Worm (Caenorhabditis elegans): ENCODE results near the gene T01C3.3.
A peak's percentile ranks its signal among the peaks of the same experiment; 100 is the strongest.

The T01C3.3 gene

DNA sequence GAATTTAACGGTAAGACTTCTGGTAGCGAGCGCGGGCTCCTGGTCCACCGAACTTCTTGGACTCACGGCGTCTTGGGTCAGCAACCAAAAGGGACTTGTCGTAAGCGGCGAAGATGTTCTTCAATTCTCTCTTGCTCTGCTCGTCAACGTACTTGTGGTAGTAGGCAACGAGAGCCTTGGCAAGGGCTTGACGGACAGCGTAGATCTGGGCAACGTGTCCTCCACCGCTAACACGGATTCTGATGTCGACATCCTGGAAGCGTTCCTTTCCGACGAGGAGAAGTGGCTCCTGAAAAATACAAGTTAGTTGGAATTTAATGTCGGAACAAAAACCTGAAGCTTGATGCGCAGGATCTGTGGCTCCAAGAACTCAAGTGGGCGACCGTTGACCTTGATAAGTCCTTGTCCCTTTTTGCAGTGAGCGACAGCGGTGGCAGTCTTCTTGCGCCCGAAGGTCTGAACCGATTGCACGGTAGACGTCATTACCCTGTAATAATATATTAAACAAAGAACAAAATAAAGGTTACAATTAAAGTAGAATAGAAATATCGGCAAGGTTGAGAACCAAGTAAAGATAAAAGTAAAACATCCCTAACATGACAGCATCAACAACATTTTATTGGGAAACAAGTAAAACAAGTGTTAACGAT lies 7.7 kb upstream of the T01C3.3 start, which contains the start of gene rps-16:
TSS of gene rps-16 (minus strand) at position 487 of the 650 bp plus-strand sequence.
- TF ChIP-seq tbx-2 (tag; optimal IDR thresholded peaks at IDR 0.05) (no peak), unc-130 (tag; optimal IDR thresholded peaks at IDR 0.05) (no peak), vab-15 (tag; optimal IDR thresholded peaks at IDR 0.05) (no peak), sptf-1 (tag; optimal IDR thresholded peaks at IDR 0.05) (no peak), snu-23 (GFP tag; optimal IDR thresholded peaks at IDR 0.05) (no peak), nhr-12 (tag; optimal IDR thresholded peaks at IDR 0.05) (no peak), Y116A8C.19 (tag; optimal IDR thresholded peaks at IDR 0.05; ENCODE audit: borderline replicate concordance) (no peak), mep-1 (tag; optimal IDR thresholded peaks at IDR 0.05) (no peak), jun-1 (tag; optimal IDR thresholded peaks at IDR 0.05) (no peak)

DNA sequence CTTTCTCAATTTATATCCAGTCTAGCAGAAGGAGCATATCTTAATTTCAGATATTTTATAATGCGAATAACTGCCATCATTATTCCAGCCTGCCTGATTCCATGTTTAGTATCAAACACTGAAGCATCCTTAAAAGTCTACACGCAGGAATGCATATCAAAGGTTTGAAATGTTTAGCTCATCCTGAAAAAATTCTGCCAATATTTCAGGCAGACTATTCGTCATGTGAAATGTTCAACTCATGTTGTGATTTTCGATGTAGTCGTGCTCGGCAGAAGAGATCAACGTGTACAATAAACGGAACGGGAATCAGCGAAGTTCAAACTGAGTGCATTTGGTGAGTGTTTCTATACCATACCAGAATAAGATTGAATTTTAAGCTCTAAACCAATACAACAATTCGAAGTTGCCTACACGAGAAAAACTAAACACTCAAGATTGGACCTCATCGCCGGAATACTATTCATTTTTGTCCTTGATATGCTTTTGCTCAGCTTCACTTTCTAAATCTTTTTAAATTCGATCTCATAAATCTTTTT lies 7.1 kb upstream of the T01C3.3 start, which contains the start of gene T01C3.11:
TSS of gene T01C3.11 (plus strand) at position 51 of the 539 bp plus-strand sequence.
- TF ChIP-seq efl-1 (optimal IDR thresholded peaks at IDR 0.05) (no peak), efl-1 (GFP tag; optimal IDR thresholded peaks at IDR 0.05 in 1 of 2) (peak in 1 of 2 experiments; percentile 65), lin-13 (GFP tag; optimal IDR thresholded peaks at IDR 0.05) (no peak), xbp-1 (tag; optimal IDR thresholded peaks at IDR 0.05) (no peak), nhr-84 (tag; optimal IDR thresholded peaks at IDR 0.05) (no peak), ceh-63 (GFP tag; optimal IDR thresholded peaks at IDR 0.05) (no peak), zip-4 (GFP tag; optimal IDR thresholded peaks at IDR 0.05) (no peak), ceh-8 (GFP tag; optimal IDR thresholded peaks at IDR 0.05) (no peak), nhr-20 (tag; optimal IDR thresholded peaks at IDR 0.05) (no peak)

DNA sequence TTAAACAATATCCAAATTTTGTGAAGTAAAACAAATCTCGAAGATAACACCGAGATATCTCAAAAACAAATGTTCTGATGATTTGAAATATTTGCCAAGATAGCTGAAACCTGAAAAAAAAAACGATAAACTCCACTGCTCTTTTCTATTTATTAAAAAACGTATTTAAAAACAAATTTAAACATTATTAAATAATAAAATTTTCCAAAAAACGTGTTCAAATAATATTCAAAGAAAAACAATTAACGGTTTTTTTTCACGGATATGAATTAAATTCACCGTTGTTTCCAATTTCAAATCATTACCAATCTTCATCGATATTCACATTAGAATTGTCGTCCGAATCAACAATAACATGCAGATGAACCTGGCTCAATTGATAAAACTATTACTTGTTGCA lies 3.8 kb upstream of the T01C3.3 start, which contains the start of gene irld-14:
TSS of gene irld-14 (plus strand) at position 301 of the 400 bp plus-strand sequence.
- TF ChIP-seq pax-3 (tag; optimal IDR thresholded peaks at IDR 0.05) (no peak), ces-1 (GFP tag; optimal IDR thresholded peaks at IDR 0.05) (no peak), nhr-76 (tag; optimal IDR thresholded peaks at IDR 0.05) (no peak), elt-3 (tag; optimal IDR thresholded peaks at IDR 0.05) (no peak), efl-1 (optimal IDR thresholded peaks at IDR 0.05) (no peak), efl-1 (GFP tag; optimal IDR thresholded peaks at IDR 0.05 in 1 of 2) (no peak), nhr-12 (tag; optimal IDR thresholded peaks at IDR 0.05) (no peak)

DNA sequence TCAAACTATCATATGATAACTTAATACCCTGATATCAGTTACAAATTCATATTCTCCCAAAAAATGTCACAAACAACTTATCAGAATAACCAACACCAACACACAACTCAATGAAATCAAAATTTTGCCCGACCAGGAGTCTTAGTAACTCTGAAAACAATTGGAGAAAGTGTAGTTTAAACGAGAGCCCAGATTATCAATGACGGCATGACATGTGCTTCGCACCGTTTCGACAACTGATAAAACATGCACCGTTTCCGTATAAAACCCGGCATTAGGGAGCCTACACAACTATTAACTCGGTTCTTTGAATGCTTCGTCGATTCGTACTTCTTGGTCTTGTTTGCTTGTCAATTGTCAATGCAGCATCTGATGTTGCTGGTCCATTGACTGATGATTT lies 1.1 kb upstream of the T01C3.3 start, which contains the start of gene fil-1:
TSS of gene fil-1 (plus strand) at position 219 of the 400 bp plus-strand sequence.
- TF ChIP-seq nhr-20 (tag; optimal IDR thresholded peaks at IDR 0.05) (peak; percentile 30), egl-13 (tag; optimal IDR thresholded peaks at IDR 0.05) (no peak), lin-35 (GFP tag; optimal IDR thresholded peaks at IDR 0.05) (peak in 1 of 2 experiments; percentile 17), elt-2 (tag; optimal IDR thresholded peaks at IDR 0.05) (peak; percentile 68)

DNA sequence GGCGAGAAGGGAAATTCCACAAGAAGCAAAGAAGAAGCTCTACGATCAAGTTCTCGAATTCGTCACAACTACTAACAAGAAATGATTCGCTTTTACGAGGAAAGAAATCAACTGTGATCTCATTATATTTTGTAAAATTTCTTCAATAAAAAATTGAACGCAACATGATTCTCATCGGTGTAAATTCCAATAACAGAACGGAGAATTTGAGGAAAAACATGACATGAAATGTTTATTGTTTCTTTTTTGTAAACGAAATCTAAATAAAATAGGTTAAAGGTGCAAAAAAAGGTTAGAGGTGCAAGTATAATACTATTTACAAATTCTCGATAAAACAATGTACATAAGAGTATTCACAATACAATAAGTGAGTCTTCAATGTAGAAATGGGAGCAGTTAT lies 988 bp downstream of the T01C3.3 start:
- no peak for TF ChIP-seq efl-1 (optimal IDR thresholded peaks at IDR 0.05)
- TF ChIP-seq efl-1 (GFP tag; optimal IDR thresholded peaks at IDR 0.05 in 1 of 2): peak in 1 of 2 experiments; percentile 45
- TF ChIP-seq elt-3 (tag; optimal IDR thresholded peaks at IDR 0.05): no peak

DNA sequence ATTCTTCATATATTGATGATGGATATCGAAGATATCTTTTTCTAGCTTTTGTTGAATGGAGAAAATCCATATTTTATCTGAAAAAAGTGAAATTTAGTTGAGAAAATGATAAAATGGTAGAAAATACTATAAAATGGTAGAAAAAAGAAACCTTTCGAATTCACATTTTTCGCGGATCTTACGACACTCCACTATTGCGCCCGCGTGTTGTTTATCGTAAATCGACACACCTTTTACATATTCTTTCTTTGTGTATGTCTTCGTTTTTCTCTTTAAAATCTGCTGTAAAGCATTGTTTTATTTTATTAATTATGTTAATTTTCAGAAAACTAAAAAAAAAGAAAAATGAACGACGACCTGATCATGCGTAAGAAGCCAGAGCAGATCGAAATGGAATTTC lies 1.6 kb downstream of the T01C3.3 start, which contains the start of the genes cdt-2 and T01C3.2:
TSS of gene cdt-2 (minus strand) at position 284 of the 400 bp plus-strand sequence.
TSS of gene T01C3.2 (plus strand) at position 326 of the 400 bp plus-strand sequence.
- TF ChIP-seq pag-3 (tag; optimal IDR thresholded peaks at IDR 0.05; ENCODE audit: borderline replicate concordance, insufficient read depth): no peak
- TF ChIP-seq isw-1 (GFP tag; IDR thresholded peaks at IDR 0.05): no peak; the same call in 1 of the 2 replicates
- TF ChIP-seq C04F5.9 (tag; optimal IDR thresholded peaks at IDR 0.05): no peak
- TF ChIP-seq mab-9 (GFP tag; IDR thresholded peaks at IDR 0.05): no peak
- no peak for TF ChIP-seq mef-2 (tag; optimal IDR thresholded peaks at IDR 0.05)
- no peak for TF ChIP-seq ceh-90 (tag; optimal IDR thresholded peaks at IDR 0.05)
- TF ChIP-seq nhr-237 (tag; optimal IDR thresholded peaks at IDR 0.05): no peak
- no peak for TF ChIP-seq lin-39 (tag; optimal IDR thresholded peaks at IDR 0.05)
- TF ChIP-seq nhr-12 (tag; optimal IDR thresholded peaks at IDR 0.05): no peak
- no peak for TF ChIP-seq ztf-4 (tag; optimal IDR thresholded peaks at IDR 0.05)
- TF ChIP-seq lir-3 (tag; optimal IDR thresholded peaks at IDR 0.05; ENCODE audit: poor library complexity): no peak
- no peak for TF ChIP-seq ceh-88 (GFP tag; IDR thresholded peaks at IDR 0.05)
- no peak for TF ChIP-seq aly-2 (tag; optimal IDR thresholded peaks at IDR 0.05)
- TF ChIP-seq dsc-1 (tag; optimal IDR thresholded peaks at IDR 0.05): peak; percentile 25
- TF ChIP-seq efl-1 (optimal IDR thresholded peaks at IDR 0.05): peak; percentile 26 to 86
- TF ChIP-seq efl-1 (GFP tag; optimal IDR thresholded peaks at IDR 0.05 in 1 of 2): peak; percentile 87 to 98
- TF ChIP-seq egl-13 (tag; optimal IDR thresholded peaks at IDR 0.05): no peak
- TF ChIP-seq nhr-47 (tag; optimal IDR thresholded peaks at IDR 0.05): peak; percentile 48
- TF ChIP-seq hlh-17 (GFP tag; optimal IDR thresholded peaks at IDR 0.05; ENCODE audit: borderline replicate concordance): no peak
- no peak for TF ChIP-seq unc-30 (tag; optimal IDR thresholded peaks at IDR 0.05)

Measured in whole organism, L1 larva.